Worm (Caenorhabditis elegans): Measurements from ENCODE around the gene Y43F8B.10.

DNA sequence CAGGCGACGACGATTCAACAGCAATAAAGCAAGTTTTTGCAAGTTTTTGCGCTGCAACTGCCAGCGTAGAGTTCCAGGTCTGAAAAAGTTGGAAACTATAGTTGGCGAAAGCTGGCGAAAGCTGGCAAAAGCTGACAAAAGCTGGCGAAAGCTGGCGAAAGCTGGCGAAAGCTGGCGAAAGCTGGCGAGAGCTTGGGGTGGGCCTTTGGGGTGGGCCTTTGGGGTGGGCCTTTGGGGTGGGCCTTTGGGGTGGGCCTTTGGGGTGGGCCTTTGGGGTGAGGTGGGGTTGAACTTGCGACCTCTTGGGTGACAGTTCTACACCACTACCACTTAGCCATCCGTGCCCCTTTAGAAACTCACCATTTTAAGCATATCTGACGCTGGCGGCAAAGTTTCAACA lies 20.9 kb downstream of the Y43F8B.10 start:
- TF ChIP-seq nhr-41 (GFP tag; IDR thresholded peaks at IDR 0.05) = no peak
- TF ChIP-seq nhr-102 (tag; optimal IDR thresholded peaks at IDR 0.05) = no peak

Data from whole organism, L4 larva.